Worm (Caenorhabditis elegans) whole organism, young adult: ENCODE data around the gene klp-20.

Experiments
- B0336.3 ChIP-seq: fragments of 200-800 bp; sonication (Bioruptor generic); IDR thresholded peaks from 2 replicates; pipeline ENCODE4 v1.3.6; 2022; ENCODE audit warnings: missing genetic modification characterization, missing compliant biosample characterization
- C17E4.6 ChIP-seq: fragments of 200-800 bp; sonication (Bioruptor generic); IDR thresholded peaks from 2 replicates; pipeline ENCODE4 v1.3.6; 2022; ENCODE audit warnings: missing genetic modification reagents, missing genetic modification characterization, missing compliant biosample characterization
- F10E7.11 ChIP-seq: sonication (generic microtip); optimal IDR thresholded peaks from 2 replicates; lab custom pipeline; 2017; ENCODE audit warnings: mild to moderate bottlenecking, missing genetic modification characterization, moderate library complexity, missing compliant biosample characterization
- F22D6.2 ChIP-seq: sonication (generic microtip); optimal IDR thresholded peaks from 2 replicates; lab custom pipeline; 2016; ENCODE audit warnings: mild to moderate bottlenecking, missing genetic modification characterization, missing compliant biosample characterization
- F23B12.7 ChIP-seq: sonication (generic microtip); optimal IDR thresholded peaks from 2 replicates; lab custom pipeline; 2017; ENCODE audit warnings: missing genetic modification characterization, mild to moderate bottlenecking, missing compliant biosample characterization, antibody characterized with exemption, moderate library complexity; ENCODE audit not compliant: insufficient read depth
- F33H1.4 ChIP-seq: fragments of 200-800 bp; sonication (Bioruptor generic); IDR thresholded peaks from 2 replicates; pipeline ENCODE4 v1.3.6; 2022; ENCODE audit warnings: missing genetic modification reagents, missing genetic modification characterization, missing compliant biosample characterization
- F49E8.2 ChIP-seq: sonication (generic microtip); optimal IDR thresholded peaks from 3 replicates; lab custom pipeline; 2017; ENCODE audit warnings: missing genetic modification characterization, mild to moderate bottlenecking, missing compliant biosample characterization, antibody characterized with exemption, moderate library complexity; ENCODE audit not compliant: insufficient read depth
- F57A8.1 ChIP-seq: fragments of 200-800 bp; sonication (Bioruptor generic); optimal IDR thresholded peaks from 2 replicates; lab custom pipeline; 2018; ENCODE audit warnings: mild to moderate bottlenecking, missing genetic modification characterization, moderate library complexity, missing compliant biosample characterization
- K11D2.4 ChIP-seq: fragments of 200-800 bp; sonication (Bioruptor generic); IDR thresholded peaks from 2 replicates; pipeline ENCODE4 v1.3.6; 2022; ENCODE audit warnings: missing genetic modification reagents, missing genetic modification characterization, missing compliant biosample characterization
- attf-3 ChIP-seq: fragments of 200-800 bp; sonication (Bioruptor generic); conservative IDR thresholded peaks from 2 replicates; pipeline ENCODE4 v1.3.6; 2022; ENCODE audit warnings: missing genetic modification reagents, missing genetic modification characterization, missing compliant biosample characterization
- attf-5 ChIP-seq: fragments of 200-800 bp; sonication (Bioruptor generic); optimal IDR thresholded peaks from 2 replicates; lab custom pipeline; 2018; ENCODE audit warnings: mild to moderate bottlenecking, missing genetic modification characterization, missing compliant biosample characterization
- attf-6 ChIP-seq: fragments of 200-800 bp; sonication (Bioruptor generic); IDR thresholded peaks from 2 replicates; pipeline ENCODE4 v1.3.6; 2022; ENCODE audit warnings: missing genetic modification reagents, missing genetic modification characterization, missing compliant biosample characterization
- ccch-3 ChIP-seq: fragments of 200-800 bp; sonication (Bioruptor generic); optimal IDR thresholded peaks from 2 replicates; lab custom pipeline; 2018; ENCODE audit warnings: mild to moderate bottlenecking, missing genetic modification characterization, missing compliant biosample characterization
- chd-7 ChIP-seq: sonication (generic microtip); optimal IDR thresholded peaks from 2 replicates; lab custom pipeline; 2016; ENCODE audit warnings: mild to moderate bottlenecking, missing genetic modification characterization, moderate library complexity, missing compliant biosample characterization
- efl-1 ChIP-seq: fragments of 150-350 bp; optimal IDR thresholded peaks from 2 replicates; lab custom pipeline; 2014; ENCODE audit warnings: missing biosample characterization, missing genetic modification reagents, missing genetic modification characterization
- egl-44 ChIP-seq: fragments of 200-800 bp; sonication (Bioruptor generic); IDR thresholded peaks from 2 replicates; pipeline ENCODE4 v1.3.6; 2022; ENCODE audit warnings: missing genetic modification reagents, missing genetic modification characterization, missing compliant biosample characterization
- egrh-3 ChIP-seq: fragments of 200-800 bp; sonication (Bioruptor generic); IDR thresholded peaks from 2 replicates; pipeline ENCODE4 v1.3.6; 2022; ENCODE audit warnings: missing genetic modification reagents, missing genetic modification characterization, missing compliant biosample characterization
- ets-4 ChIP-seq: fragments of 200-800 bp; sonication (Bioruptor generic); optimal IDR thresholded peaks from 2 replicates; lab custom pipeline; 2018; ENCODE audit warnings: mild to moderate bottlenecking, missing genetic modification characterization, missing compliant biosample characterization
- hlh-12 ChIP-seq: sonication (generic microtip); optimal IDR thresholded peaks from 2 replicates; lab custom pipeline; 2016; ENCODE audit warnings: missing genetic modification characterization, missing compliant biosample characterization
- hlh-26 ChIP-seq: fragments of 200-800 bp; sonication (Bioruptor generic); conservative IDR thresholded peaks from 2 replicates; pipeline ENCODE4 v1.3.6; 2022; ENCODE audit warnings: missing genetic modification reagents, missing genetic modification characterization, missing compliant biosample characterization
- let-526 ChIP-seq: fragments of 200-800 bp; sonication (Bioruptor generic); IDR thresholded peaks from 2 replicates; pipeline ENCODE4 v1.3.6; 2022; ENCODE audit warnings: missing genetic modification reagents, missing genetic modification characterization, missing compliant biosample characterization
- lin-40 ChIP-seq: sonication (generic microtip); optimal IDR thresholded peaks from 2 replicates; lab custom pipeline; 2016; ENCODE audit warnings: missing genetic modification characterization, mild to moderate bottlenecking, missing compliant biosample characterization, missing genotype, missing genetic modification reagents
- lir-1 ChIP-seq: fragments of 200-800 bp; sonication (Bioruptor generic); conservative IDR thresholded peaks from 2 replicates; pipeline ENCODE4 v1.3.6; 2022; ENCODE audit warnings: missing genetic modification reagents, missing genetic modification characterization, missing compliant biosample characterization
- madf-10 ChIP-seq: sonication (generic microtip); optimal IDR thresholded peaks from 2 replicates; lab custom pipeline; 2016; ENCODE audit warnings: mild to moderate bottlenecking, missing genetic modification characterization, missing compliant biosample characterization
- madf-6 ChIP-seq: fragments of 200-800 bp; sonication (Bioruptor generic); IDR thresholded peaks from 2 replicates; pipeline ENCODE4 v1.3.6; 2022; ENCODE audit warnings: missing genetic modification reagents, missing genetic modification characterization, missing compliant biosample characterization
- nfya-1 ChIP-seq: sonication (generic microtip); optimal IDR thresholded peaks from 2 replicates; lab custom pipeline; 2017; ENCODE audit warnings: antibody characterized with exemption, missing compliant biosample characterization, missing genetic modification characterization, borderline replicate concordance; ENCODE audit not compliant: insufficient read depth
- nhr-179 ChIP-seq: sonication (generic microtip); optimal IDR thresholded peaks from 2 replicates; lab custom pipeline; 2016; ENCODE audit warnings: mild to moderate bottlenecking, missing genetic modification characterization, missing compliant biosample characterization
- pbrm-1 ChIP-seq: fragments of 200-800 bp; sonication (Bioruptor generic); IDR thresholded peaks from 2 replicates; pipeline ENCODE4 v1.3.6; 2022; ENCODE audit warnings: missing genetic modification reagents, missing genetic modification characterization, missing compliant biosample characterization
- snpc-1.1 ChIP-seq: sonication (generic microtip); optimal IDR thresholded peaks from 2 replicates; lab custom pipeline; 2017; ENCODE audit warnings: missing genetic modification characterization, mild to moderate bottlenecking, missing compliant biosample characterization, antibody characterized with exemption, moderate library complexity, missing genotype, missing genetic modification reagents; ENCODE audit not compliant: insufficient read depth
- snpc-4 ChIP-seq, 5 experiments: fragments of 150-350 bp in 1 of 5; sonication (generic microtip) in 4 of 5; optimal IDR thresholded peaks; 2 replicates each; lab custom pipeline; 2014 to 2018; ENCODE audit warnings: missing genetic modification characterization in 5 of 5, missing biosample characterization in 3 of 5, antibody characterized with exemption in 2 of 5, mild to moderate bottlenecking in 2 of 5, missing compliant biosample characterization in 2 of 5, missing genotype in 2 of 5, moderate library complexity in 2 of 5, missing genetic modification reagents in 1 of 5
- sptf-2 ChIP-seq: fragments of 200-800 bp; sonication (Bioruptor generic); optimal IDR thresholded peaks from 2 replicates; lab custom pipeline; 2018; ENCODE audit warnings: mild to moderate bottlenecking, missing genetic modification characterization, missing compliant biosample characterization
- tbp1 ChIP-seq: fragments of 200-800 bp; sonication (Bioruptor generic); optimal IDR thresholded peaks from 2 replicates; lab custom pipeline; 2018; ENCODE audit warnings: mild to moderate bottlenecking, missing genetic modification characterization, missing compliant biosample characterization
- zim-3 ChIP-seq: sonication (generic microtip); optimal IDR thresholded peaks from 2 replicates; lab custom pipeline; 2017; ENCODE audit warnings: mild to moderate bottlenecking, missing genetic modification characterization, moderate library complexity, missing compliant biosample characterization
- ztf-26 ChIP-seq: sonication (generic microtip); optimal IDR thresholded peaks from 2 replicates; lab custom pipeline; 2017; ENCODE audit warnings: missing genetic modification characterization, missing compliant biosample characterization
- ztf-28 ChIP-seq: fragments of 200-800 bp; sonication (Bioruptor generic); IDR thresholded peaks from 2 replicates; pipeline ENCODE4 v1.3.6; 2022; ENCODE audit warnings: missing genetic modification reagents, missing genetic modification characterization, missing compliant biosample characterization

The klp-20 gene

ce11 chrIII:194160-194559 is 15.6 kb upstream of the klp-20 start, which contains the start of gene F40G9.17:
Gene F40G9.17 (plus strand): TSS chrIII:194460.
- TF ChIP-seq madf-10 (tag; lab: Kevin White, UChicago) (no peak), ztf-26 (tag; lab: Kevin White, UChicago) (no peak), tbp1 (GFP tag; lab: Kevin White, UChicago) (no peak), snpc-1.1 (tag; lab: Kevin White, UChicago) (no peak), F49E8.2 (tag; lab: Kevin White, UChicago) (no peak), ets-4 (GFP tag; lab: Kevin White, UChicago) (no peak), hlh-26 (no peak), zim-3 (tag; lab: Kevin White, UChicago) (no peak), lin-40 (no peak), efl-1 (GFP tag; lab: Kevin White, UChicago) (no peak), ccch-3 (GFP tag; lab: Kevin White, UChicago) (no peak), K11D2.4 (no peak), chd-7 (tag; lab: Kevin White, UChicago) (no peak)

ce11 chrIII:203953-204352 is 5.8 kb upstream of the klp-20 start:
- TF ChIP-seq lir-1 (GFP tag; lab: Robert Waterston, UW) (no peak), nhr-179 (tag; lab: Kevin White, UChicago) (no peak), hlh-12 (tag; lab: Kevin White, UChicago) (no peak), madf-6 (GFP tag; lab: Robert Waterston, UW) (0 out of 2 replicates have a peak, but pooled peaks have one; percentile 10), attf-3 (GFP tag; lab: Robert Waterston, UW) (no peak), ztf-28 (GFP tag; lab: Robert Waterston, UW) (no peak)

- TF ChIP-seq F33H1.4 (GFP tag; lab: Robert Waterston, UW) (no peak), snpc-4 (GFP tag; optimal IDR thresholded peaks at IDR 0.05; lab: Kevin White, UChicago) (no peak), snpc-4 (tag; optimal IDR thresholded peaks at IDR 0.05; lab: Kevin White, UChicago) (no peak), F23B12.7 (tag; lab: Kevin White, UChicago) (no peak), attf-5 (GFP tag; lab: Kevin White, UChicago) (no peak), B0336.3 (GFP tag; lab: Robert Waterston, UW) (no peak), snpc-1.1 (tag; lab: Kevin White, UChicago) (no peak), F57A8.1 (GFP tag; lab: Kevin White, UChicago) (no peak), sptf-2 (GFP tag; lab: Kevin White, UChicago) (no peak), pbrm-1 (GFP tag; lab: Robert Waterston, UW) (no peak), egl-44 (GFP tag; lab: Robert Waterston, UW) (no peak), attf-6 (GFP tag; lab: Robert Waterston, UW) (no peak), F22D6.2 (no peak)
Observed at ce11 chrIII:207023-207422, 2.8 kb upstream of the klp-20 start, which contains the start of gene W10C4.1. Gene W10C4.1 (minus strand): TSS chrIII:207123.

ce11 chrIII:208793-209694 is 748 bp upstream of the klp-20 start:
- TF ChIP-seq C17E4.6 (GFP tag; lab: Robert Waterston, UW) = no peak
- no peak for TF ChIP-seq let-526
- TF ChIP-seq egrh-3 (GFP tag; lab: Robert Waterston, UW) = no peak
- no peak for TF ChIP-seq F10E7.11 (tag; lab: Kevin White, UChicago)
- no peak for TF ChIP-seq F33H1.4 (GFP tag; lab: Robert Waterston, UW)
- no peak for TF ChIP-seq nfya-1 (tag; lab: Kevin White, UChicago)
